Worm (Caenorhabditis elegans) whole organism, early embryonic: ENCODE measurements around the gene cku-80.

ENCODE experiments used
- B0310.2 ChIP-seq: sonication (generic microtip); optimal IDR thresholded peaks from 2 replicates; lab custom pipeline; 2016; ENCODE audit warnings: mild to moderate bottlenecking, missing genetic modification characterization, missing compliant biosample characterization
- F13C5.2 ChIP-seq: sonication (generic microtip); optimal IDR thresholded peaks from 2 replicates; lab custom pipeline; 2017; ENCODE audit warnings: mild to moderate bottlenecking, missing genetic modification characterization, inconsistent platforms, missing compliant biosample characterization
- aly-1 ChIP-seq: sonication (generic microtip); optimal IDR thresholded peaks from 2 replicates; lab custom pipeline; 2016; ENCODE audit warnings: missing genetic modification characterization, missing compliant biosample characterization
- ama-1 ChIP-seq: fragments of 150-350 bp; optimal IDR thresholded peaks from 2 replicates; lab custom pipeline; 2014
- ceh-13 ChIP-seq: fragments of 200-800 bp; sonication (Bioruptor generic); optimal IDR thresholded peaks from 2 replicates; lab custom pipeline; 2018; ENCODE audit warnings: mild to moderate bottlenecking, missing genetic modification characterization, missing compliant biosample characterization
- ceh-36 ChIP-seq: sonication (generic microtip); optimal IDR thresholded peaks from 2 replicates; lab custom pipeline; 2016; ENCODE audit warnings: missing genetic modification characterization, inconsistent platforms, missing compliant biosample characterization
- ets-7 ChIP-seq: sonication (generic microtip); optimal IDR thresholded peaks from 2 replicates; lab custom pipeline; 2016; ENCODE audit warnings: missing genotype, missing genetic modification characterization, missing compliant biosample characterization
- flt-1 ChIP-seq: fragments of 200-800 bp; sonication (Bioruptor generic); IDR thresholded peaks from 2 replicates; pipeline ENCODE4 v1.3.6; 2022; ENCODE audit warnings: missing genetic modification characterization, missing compliant biosample characterization
- hmbx-1 ChIP-seq: sonication (generic microtip); optimal IDR thresholded peaks from 2 replicates; lab custom pipeline; 2016; ENCODE audit warnings: mild to moderate bottlenecking, missing genetic modification characterization, missing compliant biosample characterization
- hmg-4 ChIP-seq: fragments of 200-800 bp; sonication (Bioruptor generic); optimal IDR thresholded peaks from 2 replicates; lab custom pipeline; 2018; ENCODE audit warnings: mild to moderate bottlenecking, missing genetic modification characterization, missing compliant biosample characterization
- hnd-1 ChIP-seq: sonication (generic microtip); optimal IDR thresholded peaks from 2 replicates; lab custom pipeline; 2016; ENCODE audit warnings: missing genetic modification characterization, missing compliant biosample characterization
- pes-1 ChIP-seq: fragments of 200-800 bp; sonication (Bioruptor generic); IDR thresholded peaks from 2 replicates; pipeline ENCODE4 v1.3.6; 2022; ENCODE audit warnings: missing genetic modification reagents, missing genetic modification characterization, missing compliant biosample characterization
- scrt-1 ChIP-seq: fragments of 200-800 bp; sonication (Bioruptor generic); IDR thresholded peaks from 2 replicates; pipeline ENCODE4 v1.3.6; 2022; ENCODE audit warnings: missing genetic modification characterization, missing compliant biosample characterization
- sea-1 ChIP-seq: fragments of 200-800 bp; sonication (Bioruptor generic); conservative IDR thresholded peaks from 2 replicates; pipeline ENCODE4 v1.3.6; 2022; ENCODE audit warnings: missing genetic modification characterization, missing compliant biosample characterization
- tbx-11 ChIP-seq: fragments of 200-800 bp; sonication (Bioruptor generic); IDR thresholded peaks from 2 replicates; pipeline ENCODE4 v1.3.6; 2022; ENCODE audit warnings: missing genetic modification characterization, missing compliant biosample characterization
- tbx-37 ChIP-seq: fragments of 200-800 bp; sonication (Bioruptor generic); conservative IDR thresholded peaks from 2 replicates; pipeline ENCODE4 v1.3.6; 2022; ENCODE audit warnings: missing genetic modification reagents, missing genetic modification characterization, missing compliant biosample characterization
- tra-4 ChIP-seq: sonication (generic microtip); optimal IDR thresholded peaks from 2 replicates; lab custom pipeline; 2017; ENCODE audit warnings: missing genetic modification characterization, missing compliant biosample characterization

Gene cku-80

ce11 chrIII:4448029-4448428 lies 28.4 kb downstream of the cku-80 start:
- no peak for TF ChIP-seq ets-7 (tag; lab: Kevin White, UChicago)
- TF ChIP-seq tbx-11 (GFP tag; lab: Robert Waterston, UW) = no peak
- TF ChIP-seq B0310.2 (tag; lab: Kevin White, UChicago) = no peak
- no peak for TF ChIP-seq tra-4
- no peak for TF ChIP-seq ama-1
- TF ChIP-seq ceh-36 (tag; lab: Kevin White, UChicago) = no peak
- TF ChIP-seq hmbx-1 (tag; lab: Kevin White, UChicago) = no peak
- no peak for TF ChIP-seq ceh-13 (GFP tag; lab: Kevin White, UChicago)
- TF ChIP-seq pes-1 (GFP tag; lab: Robert Waterston, UW) = no peak
- TF ChIP-seq hnd-1 (tag; lab: Kevin White, UChicago) = no peak
- no peak for TF ChIP-seq flt-1 (GFP tag; lab: Robert Waterston, UW)
- no peak for TF ChIP-seq tbx-37 (GFP tag; lab: Robert Waterston, UW)
- TF ChIP-seq F13C5.2 (tag; lab: Kevin White, UChicago) = no peak
- TF ChIP-seq aly-1 (tag; lab: Kevin White, UChicago) = no peak

ce11 chrIII:4449357-4449756 lies 29.7 kb downstream of the cku-80 start:
- TF ChIP-seq ets-7 (tag; lab: Kevin White, UChicago) = no peak
- TF ChIP-seq tbx-11 (GFP tag; lab: Robert Waterston, UW) = no peak
- TF ChIP-seq tbx-37 (GFP tag; lab: Robert Waterston, UW) = no peak
- no peak for TF ChIP-seq aly-1 (tag; lab: Kevin White, UChicago)
- TF ChIP-seq ceh-36 (tag; lab: Kevin White, UChicago) = no peak
- no peak for TF ChIP-seq scrt-1 (GFP tag; lab: Robert Waterston, UW)
- no peak for TF ChIP-seq hmg-4

ce11 chrIII:4449893-4450579 lies 30.4 kb downstream of the cku-80 start, which contains the start of gene ceh-43:
TSS of gene ceh-43 (minus strand) at chrIII:4449943.
- TF ChIP-seq B0310.2 (tag; lab: Kevin White, UChicago) = no peak
- no peak for TF ChIP-seq F13C5.2 (tag; lab: Kevin White, UChicago)
- TF ChIP-seq flt-1 (GFP tag; lab: Robert Waterston, UW) = no peak
- no peak for TF ChIP-seq hnd-1 (tag; lab: Kevin White, UChicago)
- TF ChIP-seq hmg-4 = no peak
- no peak for TF ChIP-seq sea-1 (GFP tag; lab: Robert Waterston, UW)
- TF ChIP-seq ceh-36 (tag; lab: Kevin White, UChicago) = no peak
- no peak for TF ChIP-seq tra-4
- TF ChIP-seq aly-1 (tag; lab: Kevin White, UChicago) = no peak
- TF ChIP-seq ama-1 = no peak
- no peak for TF ChIP-seq tbx-11 (GFP tag; lab: Robert Waterston, UW)
- TF ChIP-seq hmbx-1 (tag; lab: Kevin White, UChicago) = no peak
- TF ChIP-seq pes-1 (GFP tag; lab: Robert Waterston, UW) = no peak
- TF ChIP-seq tbx-37 (GFP tag; lab: Robert Waterston, UW) = no peak
- no peak for TF ChIP-seq ets-7 (tag; lab: Kevin White, UChicago)
- TF ChIP-seq scrt-1 (GFP tag; lab: Robert Waterston, UW) = no peak
- no peak for TF ChIP-seq ceh-13 (GFP tag; lab: Kevin White, UChicago)

- TF ChIP-seq pes-1 (GFP tag; lab: Robert Waterston, UW) (no peak), hmg-4 (peak; percentile 27), F13C5.2 (tag; lab: Kevin White, UChicago) (peak; percentile 15), tra-4 (no peak)
Observed at ce11 chrIII:4450773-4451423, 31.2 kb downstream of the cku-80 start.

ce11 chrIII:4452749-4453148 lies 33.1 kb downstream of the cku-80 start:
- TF ChIP-seq pes-1 (GFP tag; lab: Robert Waterston, UW) (no peak), ama-1 (no peak), hmg-4 (no peak), hmbx-1 (tag; lab: Kevin White, UChicago) (no peak), aly-1 (tag; lab: Kevin White, UChicago) (no peak), ets-7 (tag; lab: Kevin White, UChicago) (no peak), scrt-1 (GFP tag; lab: Robert Waterston, UW) (no peak), tra-4 (no peak), flt-1 (GFP tag; lab: Robert Waterston, UW) (no peak), tbx-37 (GFP tag; lab: Robert Waterston, UW) (no peak), tbx-11 (GFP tag; lab: Robert Waterston, UW) (no peak)

- TF ChIP-seq B0310.2 (tag; lab: Kevin White, UChicago) (no peak), hmbx-1 (tag; lab: Kevin White, UChicago) (no peak), tbx-37 (GFP tag; lab: Robert Waterston, UW) (no peak), aly-1 (tag; lab: Kevin White, UChicago) (no peak), scrt-1 (GFP tag; lab: Robert Waterston, UW) (no peak), ceh-13 (GFP tag; lab: Kevin White, UChicago) (no peak), tbx-11 (GFP tag; lab: Robert Waterston, UW) (no peak), pes-1 (GFP tag; lab: Robert Waterston, UW) (no peak), hnd-1 (tag; lab: Kevin White, UChicago) (no peak), tra-4 (no peak), ceh-36 (tag; lab: Kevin White, UChicago) (no peak), ama-1 (no peak), sea-1 (GFP tag; lab: Robert Waterston, UW) (no peak), F13C5.2 (tag; lab: Kevin White, UChicago) (no peak), hmg-4 (no peak), flt-1 (GFP tag; lab: Robert Waterston, UW) (no peak), ets-7 (tag; lab: Kevin White, UChicago) (no peak)
Observed at ce11 chrIII:4453301-4453700, 33.7 kb downstream of the cku-80 start.
